Fruit fly (Drosophila melanogaster): Measurements from ENCODE around the gene CG13813.

The CG13813 gene

DNA sequence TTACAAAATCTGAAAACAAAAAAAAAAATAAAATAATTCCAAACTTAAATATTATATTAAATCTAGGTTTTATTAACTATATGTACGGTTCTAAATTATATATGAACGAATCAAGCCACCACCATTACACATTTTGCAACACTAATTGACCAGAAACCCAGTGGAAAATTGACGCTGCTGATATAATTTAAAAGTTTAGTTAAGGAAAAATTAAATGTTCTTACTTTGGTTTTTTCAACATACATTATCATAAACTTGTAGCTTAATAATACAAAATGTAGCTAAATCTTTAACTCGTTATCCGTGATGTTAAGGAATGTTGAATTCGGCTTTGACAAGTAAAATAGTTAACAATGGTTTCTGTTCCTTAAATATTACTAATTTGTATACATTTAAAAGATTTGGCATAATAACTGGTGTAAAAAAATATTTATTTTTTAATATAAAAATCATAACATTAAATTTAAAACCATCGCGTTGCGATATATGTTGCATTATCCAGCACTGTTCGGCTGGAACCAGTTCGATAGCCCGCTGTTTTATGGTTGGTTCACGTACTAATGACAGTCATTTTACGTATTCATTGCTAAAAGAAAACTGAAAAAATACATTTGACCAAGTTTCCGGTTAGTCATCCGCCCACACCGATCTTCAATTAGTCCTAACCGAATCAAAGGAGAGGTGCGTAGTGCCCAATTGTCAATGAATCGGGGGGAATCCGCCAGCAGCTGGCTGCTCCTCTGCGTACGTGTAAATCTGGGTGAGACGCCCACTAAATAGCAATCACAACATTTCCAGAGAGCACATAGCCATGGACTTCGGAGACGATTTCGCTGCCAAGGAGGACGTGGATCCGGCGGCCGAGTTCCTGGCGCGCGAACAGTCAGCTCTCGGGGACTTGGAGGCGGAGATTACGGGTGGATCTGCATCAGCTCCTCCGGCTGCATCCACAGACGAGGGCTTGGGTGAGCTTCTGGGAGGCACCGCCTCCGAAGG lies 10.8 kb downstream of the CG13813 start (continued):
- TF ChIP-seq bcd (GFP tag; optimal IDR thresholded peaks at IDR 0.05) (peak; percentile 65), CG13123 (GFP tag; optimal IDR thresholded peaks at IDR 0.05) (peak; percentile 4), caup (GFP tag; optimal IDR thresholded peaks at IDR 0.05; ENCODE audit: severe bottlenecking) (peak; percentile 61), CG9727 (GFP tag; optimal IDR thresholded peaks at IDR 0.05) (peak; percentile 65), bowl (GFP tag; IDR thresholded peaks at IDR 0.05) (no peak), CG13424 (tag; optimal IDR thresholded peaks at IDR 0.05) (peak; percentile 75), CG15696 (tag; optimal IDR thresholded peaks at IDR 0.05) (no peak), CG8944 (GFP tag; optimal IDR thresholded peaks at IDR 0.05) (peak; percentile 11), gce (GFP tag; IDR thresholded peaks at IDR 0.05) (peak; percentile 72), pros (GFP tag; optimal IDR thresholded peaks at IDR 0.05) (no peak), Bdp1 (GFP tag; optimal IDR thresholded peaks at IDR 0.05) (no peak), her (GFP tag; optimal IDR thresholded peaks at IDR 0.05) (no peak), dmrt11E (tag; optimal IDR thresholded peaks at IDR 0.05) (peak; percentile 30), CG11456 (GFP tag; IDR thresholded peaks at IDR 0.05) (peak; percentile 74), CG8281 (tag; optimal IDR thresholded peaks at IDR 0.05) (no peak), dmrt99B (tag; optimal IDR thresholded peaks at IDR 0.05) (peak; percentile 64), nom (GFP tag; optimal IDR thresholded peaks at IDR 0.05) (no peak), Sox102F (GFP tag; optimal IDR thresholded peaks at IDR 0.05) (peak; percentile 70), ATbp (GFP tag; optimal IDR thresholded peaks at IDR 0.05) (no peak), Oli (tag; optimal IDR thresholded peaks at IDR 0.05) (peak; percentile 58), CG3281 (GFP tag; optimal IDR thresholded peaks at IDR 0.05) (peak; percentile 64), CTCF (GFP tag; optimal IDR thresholded peaks at IDR 0.05) (no peak), Hsf (GFP tag; optimal IDR thresholded peaks at IDR 0.05) (peak; percentile 25), CG3065 (GFP tag; optimal IDR thresholded peaks at IDR 0.05) (no peak), Stat92E (GFP tag; optimal IDR thresholded peaks at IDR 0.05) (no peak), CG9817 (tag; optimal IDR thresholded peaks at IDR 0.05) (peak; percentile 50), zf30C (GFP tag; optimal IDR thresholded peaks at IDR 0.05) (no peak), Awh (GFP tag; IDR thresholded peaks at IDR 0.05) (no peak), aop (GFP tag; IDR thresholded peaks at IDR 0.05) (no peak), Side (GFP tag; optimal IDR thresholded peaks at IDR 0.05) (no peak), fu2 (GFP tag; optimal IDR thresholded peaks at IDR 0.05) (no peak), CG10565 (GFP tag; optimal IDR thresholded peaks at IDR 0.05) (no peak), z (GFP tag; IDR thresholded peaks at IDR 0.05) (no peak), Xbp1 (GFP tag; optimal IDR thresholded peaks at IDR 0.05) (peak; percentile 57), Hand (GFP tag; optimal IDR thresholded peaks at IDR 0.05) (peak; percentile 48), CG31388 (GFP tag; optimal IDR thresholded peaks at IDR 0.05) (peak; percentile 15), CG3407 (GFP tag; optimal IDR thresholded peaks at IDR 0.05) (no peak), sna (GFP tag; IDR thresholded peaks at IDR 0.05; ENCODE audit: partially characterized antibody) (peak; percentile 13; the same call in 1 of the 2 replicates), vvl (GFP tag; IDR thresholded peaks at IDR 0.05) (peak; percentile 50; the same call in 1 of the 2 replicates), CG7928 (GFP tag; optimal IDR thresholded peaks at IDR 0.05) (peak; percentile 21), vnd (GFP tag; IDR thresholded peaks at IDR 0.05; ENCODE audit: partially characterized antibody) (peak; percentile 54; the same call in 2 of the 3 replicates), Tbp (GFP tag; optimal IDR thresholded peaks at IDR 0.05) (no peak), Chrac-16 (GFP tag; optimal IDR thresholded peaks at IDR 0.05) (peak; percentile 53), CG30020 (tag; optimal IDR thresholded peaks at IDR 0.05) (peak; percentile 15), CG1024 (GFP tag; IDR thresholded peaks at IDR 0.05) (peak; percentile 69; the same call in 1 of the 2 replicates), CG14014 (GFP tag; IDR thresholded peaks at IDR 0.05) (peak; percentile 43; the same call in 1 of the 2 replicates), CG31365 (tag; optimal IDR thresholded peaks at IDR 0.05) (no peak), Sry-δ (GFP tag; optimal IDR thresholded peaks at IDR 0.05) (peak; percentile 19)
